Worm (Caenorhabditis elegans) whole organism, L1 larva: ENCODE results near the gene C36B7.3.

Source experiments
- C04F5.9 ChIP-seq: sonication (generic microtip); optimal IDR thresholded peaks from 2 replicates; lab custom pipeline; 2016; ENCODE audit warnings: missing genetic modification characterization, missing compliant biosample characterization
- C16A3.4 ChIP-seq: fragments of 150-350 bp; optimal IDR thresholded peaks from 2 replicates; lab custom pipeline; 2014; ENCODE audit warnings: missing biosample characterization, missing genetic modification characterization
- C34B4.2 ChIP-seq: sonication (generic microtip); optimal IDR thresholded peaks from 2 replicates; lab custom pipeline; 2017; ENCODE audit warnings: mild to moderate bottlenecking, missing genetic modification characterization, missing compliant biosample characterization
- F16B12.6 ChIP-seq: fragments of 150-350 bp; optimal IDR thresholded peaks from 2 replicates; lab custom pipeline; 2014; ENCODE audit warnings: missing biosample characterization, missing genetic modification characterization
- aly-2 ChIP-seq: fragments of 150-350 bp; optimal IDR thresholded peaks from 2 replicates; lab custom pipeline; 2014; ENCODE audit warnings: missing biosample characterization, missing genetic modification characterization
- ama-1 ChIP-seq: fragments of 150-350 bp; optimal IDR thresholded peaks from 2 replicates; lab custom pipeline; 2014
- blmp-1 ChIP-seq: fragments of 150-350 bp; optimal IDR thresholded peaks from 2 replicates; lab custom pipeline; 2014; ENCODE audit warnings: missing biosample characterization, missing genetic modification characterization
- ceh-8 ChIP-seq: fragments of 200-800 bp; sonication (Bioruptor generic); optimal IDR thresholded peaks from 2 replicates; lab custom pipeline; 2018; ENCODE audit warnings: mild to moderate bottlenecking, missing genetic modification characterization, moderate library complexity, missing compliant biosample characterization
- ceh-88 ChIP-seq: fragments of 200-800 bp; sonication (Bioruptor generic); IDR thresholded peaks from 2 replicates; pipeline ENCODE4 v1.3.6; 2022; ENCODE audit warnings: missing genetic modification characterization, missing compliant biosample characterization
- dsc-1 ChIP-seq: sonication (generic microtip); optimal IDR thresholded peaks from 2 replicates; lab custom pipeline; 2016; ENCODE audit warnings: mild to moderate bottlenecking, missing genetic modification characterization, missing compliant biosample characterization
- efl-3 ChIP-seq: fragments of 200-800 bp; sonication (Bioruptor generic); optimal IDR thresholded peaks from 2 replicates; lab custom pipeline; 2018; ENCODE audit warnings: mild to moderate bottlenecking, missing genetic modification characterization, missing compliant biosample characterization
- egl-27 ChIP-seq, 2 experiments: fragments of 150-350 bp in 1 of 2; sonication (generic microtip); optimal IDR thresholded peaks; 3 replicates each; lab custom pipeline; 2017 to 2018; ENCODE audit warnings: missing biosample characterization in 2 of 2, missing genetic modification characterization in 2 of 2, missing genetic modification reagents in 2 of 2
- elt-2 ChIP-seq: sonication (generic microtip); optimal IDR thresholded peaks from 2 replicates; lab custom pipeline; 2016; ENCODE audit warnings: missing genetic modification characterization, mild to moderate bottlenecking, inconsistent platforms, missing compliant biosample characterization, missing genetic modification reagents
- elt-3 ChIP-seq, 6 experiments: fragments of 150-350 bp in 1 of 6; sonication (generic microtip); optimal IDR thresholded peaks; 2 replicates each; lab custom pipeline; 2017 to 2018; ENCODE audit warnings: missing biosample characterization in 6 of 6, missing genetic modification characterization in 6 of 6, inconsistent platforms in 1 of 6
- fkh-4 ChIP-seq: sonication (generic microtip); optimal IDR thresholded peaks from 2 replicates; lab custom pipeline; 2016; ENCODE audit warnings: missing compliant biosample characterization, missing genetic modification characterization, borderline replicate concordance
- fkh-8 ChIP-seq: sonication (generic microtip); optimal IDR thresholded peaks from 2 replicates; lab custom pipeline; 2016; ENCODE audit warnings: mild to moderate bottlenecking, missing genetic modification characterization, missing compliant biosample characterization
- fos-1 ChIP-seq: fragments of 150-350 bp; optimal IDR thresholded peaks from 2 replicates; lab custom pipeline; 2014; ENCODE audit warnings: missing biosample characterization, missing genetic modification characterization
- grh-1 ChIP-seq: fragments of 200-800 bp; sonication (Bioruptor generic); IDR thresholded peaks from 2 replicates; pipeline ENCODE4 v1.3.6; 2022; ENCODE audit warnings: missing genetic modification reagents, missing genetic modification characterization, missing compliant biosample characterization
- hlh-17 ChIP-seq: fragments of 200-800 bp; sonication (Bioruptor generic); optimal IDR thresholded peaks from 2 replicates; lab custom pipeline; 2018; ENCODE audit warnings: missing genetic modification characterization, mild to moderate bottlenecking, missing compliant biosample characterization, moderate library complexity, borderline replicate concordance
- hpl-2 ChIP-seq: fragments of 150-350 bp; optimal IDR thresholded peaks from 2 replicates; lab custom pipeline; 2014; ENCODE audit warnings: missing biosample characterization, missing genetic modification reagents, missing genetic modification characterization
- isw-1 ChIP-seq: fragments of 200-800 bp; sonication (Bioruptor generic); IDR thresholded peaks from 2 replicates; pipeline ENCODE4 v1.3.6; 2022; ENCODE audit warnings: missing genetic modification characterization, missing compliant biosample characterization
- jun-1 ChIP-seq: fragments of 150-350 bp; optimal IDR thresholded peaks from 2 replicates; lab custom pipeline; 2014; ENCODE audit warnings: missing biosample characterization, missing genetic modification reagents, missing genetic modification characterization
- lin-13 ChIP-seq: fragments of 150-350 bp; optimal IDR thresholded peaks from 2 replicates; lab custom pipeline; 2014; ENCODE audit warnings: missing biosample characterization, missing genetic modification reagents, missing genetic modification characterization
- lin-14 ChIP-seq: fragments of 200-800 bp; sonication (Bioruptor generic); optimal IDR thresholded peaks from 2 replicates; lab custom pipeline; 2018; ENCODE audit warnings: mild to moderate bottlenecking, missing genetic modification characterization, moderate library complexity, missing compliant biosample characterization
- lin-15B ChIP-seq: fragments of 150-350 bp; sonication (generic microtip); optimal IDR thresholded peaks from 3 replicates; lab custom pipeline; 2014; ENCODE audit warnings: missing biosample characterization, missing genetic modification characterization
- lin-35 ChIP-seq, 2 experiments: fragments of 150-350 bp; optimal IDR thresholded peaks; 2 replicates each; lab custom pipeline; 2014; ENCODE audit warnings: missing biosample characterization in 2 of 2, missing genetic modification characterization in 2 of 2, missing genetic modification reagents in 2 of 2
- lin-39 ChIP-seq: fragments of 150-350 bp; optimal IDR thresholded peaks from 2 replicates; lab custom pipeline; 2014; ENCODE audit warnings: missing biosample characterization, missing genetic modification reagents, missing genetic modification characterization
- lsy-2 ChIP-seq, 2 experiments: fragments of 150-350 bp; optimal IDR thresholded peaks; 2 replicates each; lab custom pipeline; 2014; ENCODE audit warnings: missing biosample characterization in 2 of 2, missing genetic modification characterization in 2 of 2
- mab-9 ChIP-seq: fragments of 200-800 bp; sonication (Bioruptor generic); IDR thresholded peaks from 2 replicates; pipeline ENCODE4 v1.3.6; 2022; ENCODE audit warnings: missing genetic modification reagents, missing genetic modification characterization, missing compliant biosample characterization
- mdl-1 ChIP-seq, 2 experiments: fragments of 150-350 bp; optimal IDR thresholded peaks; 2 replicates each; lab custom pipeline; 2014 to 2017; ENCODE audit warnings: missing biosample characterization in 2 of 2, missing genetic modification characterization in 2 of 2, inconsistent platforms in 1 of 2
- mef-2 ChIP-seq: fragments of 150-350 bp; optimal IDR thresholded peaks from 2 replicates; lab custom pipeline; 2014; ENCODE audit warnings: missing biosample characterization, missing genetic modification characterization
- mep-1 ChIP-seq: fragments of 150-350 bp; optimal IDR thresholded peaks from 2 replicates; lab custom pipeline; 2014; ENCODE audit warnings: missing biosample characterization, missing genetic modification characterization
- nhr-12 ChIP-seq: sonication (generic microtip); optimal IDR thresholded peaks from 2 replicates; lab custom pipeline; 2017; ENCODE audit warnings: missing biosample characterization, missing genetic modification characterization
- nhr-19 ChIP-seq: fragments of 200-800 bp; sonication (Bioruptor generic); conservative IDR thresholded peaks from 2 replicates; pipeline ENCODE4 v1.3.6; 2022; ENCODE audit warnings: missing genetic modification characterization, missing compliant biosample characterization
- nhr-237 ChIP-seq: fragments of 150-350 bp; optimal IDR thresholded peaks from 2 replicates; lab custom pipeline; 2014; ENCODE audit warnings: missing biosample characterization, missing genetic modification characterization
- nhr-84 ChIP-seq: sonication (generic microtip); optimal IDR thresholded peaks from 2 replicates; lab custom pipeline; 2017; ENCODE audit warnings: missing biosample characterization, missing genetic modification characterization
- nhr-85 ChIP-seq: sonication (generic microtip); peaks from one replicate; lab custom pipeline; 2016; ENCODE audit warnings: missing genetic modification characterization, inconsistent platforms, missing compliant biosample characterization
- pax-3 ChIP-seq: fragments of 200-800 bp; sonication (Bioruptor generic); optimal IDR thresholded peaks from 2 replicates; lab custom pipeline; 2018; ENCODE audit warnings: mild to moderate bottlenecking, missing genetic modification characterization, moderate library complexity, missing compliant biosample characterization
- pqm-1 ChIP-seq: sonication (generic microtip); optimal IDR thresholded peaks from 3 replicates; lab custom pipeline; 2017; ENCODE audit warnings: missing biosample characterization, missing genetic modification characterization
- skn-1 ChIP-seq: fragments of 150-350 bp; optimal IDR thresholded peaks from 2 replicates; lab custom pipeline; 2014; ENCODE audit warnings: missing biosample characterization, missing genetic modification characterization
- snu-23 ChIP-seq: sonication (generic microtip); optimal IDR thresholded peaks from 2 replicates; lab custom pipeline; 2016; ENCODE audit warnings: missing genetic modification characterization, missing compliant biosample characterization
- sox-4 ChIP-seq: sonication (generic microtip); optimal IDR thresholded peaks from 2 replicates; lab custom pipeline; 2016; ENCODE audit warnings: missing genetic modification characterization, missing compliant biosample characterization
- sptf-1 ChIP-seq: fragments of 150-350 bp; optimal IDR thresholded peaks from 2 replicates; lab custom pipeline; 2014; ENCODE audit warnings: missing biosample characterization, missing genetic modification characterization
- tbx-2 ChIP-seq: sonication (generic microtip); optimal IDR thresholded peaks from 2 replicates; lab custom pipeline; 2016; ENCODE audit warnings: missing genetic modification characterization, missing compliant biosample characterization
- unc-30 ChIP-seq: sonication (generic microtip); optimal IDR thresholded peaks from 2 replicates; lab custom pipeline; 2017; ENCODE audit warnings: missing biosample characterization, missing genetic modification characterization
- unc-86 ChIP-seq: sonication (generic microtip); optimal IDR thresholded peaks from 2 replicates; lab custom pipeline; 2016; ENCODE audit warnings: missing genetic modification characterization, missing compliant biosample characterization
- unc-98 ChIP-seq: fragments of 200-800 bp; sonication (Bioruptor generic); IDR thresholded peaks from 2 replicates; pipeline ENCODE4 v1.3.6; 2022; ENCODE audit warnings: missing genetic modification characterization, missing compliant biosample characterization
- xbp-1 ChIP-seq: sonication (generic microtip); optimal IDR thresholded peaks from 2 replicates; lab custom pipeline; 2016; ENCODE audit warnings: missing genetic modification characterization, missing compliant biosample characterization
- zip-4 ChIP-seq: fragments of 200-800 bp; sonication (Bioruptor generic); optimal IDR thresholded peaks from 2 replicates; lab custom pipeline; 2018; ENCODE audit warnings: mild to moderate bottlenecking, missing genetic modification characterization, moderate library complexity, missing compliant biosample characterization
- ztf-4 ChIP-seq: fragments of 150-350 bp; optimal IDR thresholded peaks from 2 replicates; lab custom pipeline; 2014; ENCODE audit warnings: missing biosample characterization, missing genetic modification characterization

C36B7.3 gene

ce11 chrX:7067250-7067958 is 34.2 kb upstream of the C36B7.3 start (continued):
- TF ChIP-seq hpl-2 (no peak), ceh-88 (no peak), ama-1 (lab: Kevin White, UChicago) (no peak), efl-3 (GFP tag; lab: Kevin White, UChicago) (no peak), nhr-12 (no peak), C16A3.4 (tag; lab: Kevin White, UChicago) (no peak), nhr-19 (GFP tag; lab: Robert Waterston, UW) (no peak), ztf-4 (tag; lab: Kevin White, UChicago) (no peak), elt-3 (tag; optimal IDR thresholded peaks at IDR 0.05; lab: Kevin White, UChicago) (no peak), pax-3 (tag; lab: Kevin White, UChicago) (no peak), sox-4 (tag; lab: Kevin White, UChicago) (no peak), skn-1 (tag; lab: Kevin White, UChicago) (no peak), xbp-1 (tag; lab: Kevin White, UChicago) (peak; percentile 57), elt-2 (tag; lab: Kevin White, UChicago) (no peak), dsc-1 (no peak), nhr-85 (tag; lab: Kevin White, UChicago) (peak; percentile 3), tbx-2 (tag; lab: Kevin White, UChicago) (peak; percentile 37), blmp-1 (tag; lab: Kevin White, UChicago) (no peak), lin-14 (GFP tag; lab: Kevin White, UChicago) (peak; percentile 49), lin-39 (tag; lab: Kevin White, UChicago) (no peak), lin-13 (GFP tag; lab: Kevin White, UChicago) (no peak), C04F5.9 (no peak), hlh-17 (no peak), unc-30 (no peak), nhr-237 (no peak), F16B12.6 (tag; lab: Kevin White, UChicago) (no peak)

DNA sequence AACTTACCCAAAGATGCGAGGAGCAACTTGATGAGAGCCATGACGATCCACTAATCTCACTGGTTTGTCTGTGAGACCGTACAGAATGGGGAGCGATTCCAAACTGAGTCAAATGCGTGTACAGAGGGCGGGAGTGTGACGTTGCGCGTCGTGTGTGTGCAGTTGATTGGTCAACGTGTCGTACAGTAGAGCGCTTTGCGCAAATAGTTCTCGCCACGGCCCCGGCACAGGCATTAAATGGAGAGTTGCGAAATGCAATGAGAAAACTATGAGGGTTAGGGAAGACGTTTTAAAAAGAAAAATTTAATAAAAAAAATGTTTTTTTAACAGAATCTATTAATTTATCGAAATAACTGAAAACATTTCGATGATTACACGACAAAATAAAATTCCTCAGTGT is 33.2 kb upstream of the C36B7.3 start, which contains the start of gene pdi-6:
Gene pdi-6 (minus strand): TSS at position 164 of the 400 bp plus-strand sequence.
- peak; percentile 78 for TF ChIP-seq fkh-8 (tag; lab: Kevin White, UChicago)
- peak; percentile 54 for TF ChIP-seq unc-86 (tag; lab: Kevin White, UChicago)
- peak; percentile 60 for TF ChIP-seq unc-98 (GFP tag; lab: Robert Waterston, UW)
- no peak for TF ChIP-seq sptf-1 (tag; lab: Kevin White, UChicago)
- peak in 1 of 2 experiments; percentile 75 for TF ChIP-seq egl-27 (tag; optimal IDR thresholded peaks at IDR 0.05; lab: Kevin White, UChicago)
- TF ChIP-seq grh-1 (GFP tag; lab: Robert Waterston, UW) = peak; percentile 89
- TF ChIP-seq nhr-237 = peak; percentile 70
- TF ChIP-seq lin-15B (tag; lab: Kevin White, UChicago) = peak; percentile 94
- TF ChIP-seq lin-35 (GFP tag; optimal IDR thresholded peaks at IDR 0.05; lab: Kevin White, UChicago) = peak; percentile 70 to 89
- TF ChIP-seq mef-2 (tag; lab: Kevin White, UChicago) = peak; percentile 15
- no peak for TF ChIP-seq ceh-8 (GFP tag; lab: Kevin White, UChicago)
- no peak for TF ChIP-seq C34B4.2 (tag; lab: Kevin White, UChicago)
- no peak for TF ChIP-seq nhr-12
- peak in 5 of 6 experiments; percentile 86 to 95 (median 90) for TF ChIP-seq elt-3 (tag; optimal IDR thresholded peaks at IDR 0.05; lab: Kevin White, UChicago)
- peak; percentile 60 for TF ChIP-seq C04F5.9
- peak; percentile 81 for TF ChIP-seq zip-4 (GFP tag; lab: Kevin White, UChicago)
- TF ChIP-seq lsy-2 (tag; optimal IDR thresholded peaks at IDR 0.05; lab: Kevin White, UChicago) = peak; percentile 83 to 89
- peak; percentile 88 for TF ChIP-seq tbx-2 (tag; lab: Kevin White, UChicago)
- peak; percentile 65 for TF ChIP-seq mab-9 (GFP tag; lab: Robert Waterston, UW)
- TF ChIP-seq mdl-1 (tag; optimal IDR thresholded peaks at IDR 0.05; lab: Kevin White, UChicago) = peak in 1 of 2 experiments; percentile 91
- peak; percentile 38 for TF ChIP-seq fkh-4
- peak; percentile 89 for TF ChIP-seq jun-1
- TF ChIP-seq pqm-1 (tag; lab: Kevin White, UChicago) = peak; percentile 5
- peak; percentile 53 for TF ChIP-seq hpl-2
- TF ChIP-seq aly-2 (tag; lab: Kevin White, UChicago) = no peak
- TF ChIP-seq fos-1 (tag; lab: Kevin White, UChicago) = peak; percentile 55
- TF ChIP-seq nhr-84 = no peak
- peak; percentile 91 for TF ChIP-seq mep-1
- no peak for TF ChIP-seq sox-4 (tag; lab: Kevin White, UChicago)
- TF ChIP-seq isw-1 (GFP tag; lab: Robert Waterston, UW) = peak; percentile 81
- peak; percentile 90 for TF ChIP-seq snu-23
- TF ChIP-seq blmp-1 (tag; lab: Kevin White, UChicago) = peak; percentile 81
- TF ChIP-seq elt-2 (tag; lab: Kevin White, UChicago) = peak; percentile 81
- no peak for TF ChIP-seq efl-3 (GFP tag; lab: Kevin White, UChicago)
- no peak for TF ChIP-seq hlh-17
